Fruit fly (Drosophila melanogaster) whole organism, embryonic: Measurements from ENCODE around the gene Crz.

Source experiments
- BtbVII ChIP-seq: fragments of 200-800 bp; sonication (Bioruptor generic); optimal IDR thresholded peaks from 3 replicates; lab custom pipeline; 2017; ENCODE audit warnings: missing biosample characterization, mild to moderate bottlenecking, missing genetic modification characterization
- CG10543 ChIP-seq: fragments of 200-800 bp; sonication (Bioruptor generic); optimal IDR thresholded peaks from 3 replicates; lab custom pipeline; 2017; ENCODE audit warnings: missing biosample characterization, mild to moderate bottlenecking, missing genetic modification characterization, moderate library complexity
- CG10654 ChIP-seq: fragments of 200-800 bp; sonication (Bioruptor generic); optimal IDR thresholded peaks from 2 replicates; lab custom pipeline; 2016; ENCODE audit warnings: missing biosample characterization, missing genetic modification characterization
- CG10979 ChIP-seq: fragments of 200-800 bp; sonication (Bioruptor generic); optimal IDR thresholded peaks from 2 replicates; lab custom pipeline; 2018; ENCODE audit warnings: missing biosample characterization, mild to moderate bottlenecking, missing genetic modification characterization, moderate library complexity
- CG12155 ChIP-seq: fragments of 200-800 bp; sonication (Bioruptor generic); optimal IDR thresholded peaks from 3 replicates; lab custom pipeline; 2016; ENCODE audit warnings: missing biosample characterization, missing genetic modification characterization
- CG12219 ChIP-seq: fragments of 200-800 bp; sonication (Bioruptor generic); optimal IDR thresholded peaks from 3 replicates; lab custom pipeline; 2018; ENCODE audit warnings: missing biosample characterization, mild to moderate bottlenecking, missing genetic modification characterization
- CG1233 ChIP-seq: fragments of 200-800 bp; sonication (Bioruptor generic); optimal IDR thresholded peaks from 4 replicates; lab custom pipeline; 2018; ENCODE audit warnings: missing biosample characterization, mild to moderate bottlenecking, missing genetic modification characterization
- CG14050 ChIP-seq: fragments of 200-800 bp; sonication (Bioruptor generic); IDR thresholded peaks from 3 replicates; pipeline ENCODE4 v1.3.6; 2022; ENCODE audit warnings: missing biosample characterization, missing genetic modification characterization
- CG1529 ChIP-seq: fragments of 200-800 bp; sonication (Bioruptor generic); optimal IDR thresholded peaks from 3 replicates; lab custom pipeline; 2018; ENCODE audit warnings: missing biosample characterization, missing genetic modification characterization
- CG2678 ChIP-seq: fragments of 200-800 bp; sonication (Bioruptor generic); optimal IDR thresholded peaks from 3 replicates; lab custom pipeline; 2019; ENCODE audit warnings: missing biosample characterization, mild to moderate bottlenecking, missing genetic modification characterization, moderate library complexity
- CG2875 ChIP-seq: fragments of 200-800 bp; sonication (Bioruptor generic); optimal IDR thresholded peaks from 2 replicates; lab custom pipeline; 2017; ENCODE audit warnings: missing biosample characterization, mild to moderate bottlenecking, missing genetic modification characterization, missing genetic modification reagents
- CG30431 ChIP-seq: fragments of 200-800 bp; sonication (Bioruptor generic); optimal IDR thresholded peaks from 2 replicates; lab custom pipeline; 2017; ENCODE audit warnings: missing biosample characterization, missing genetic modification characterization
- CG32532 ChIP-seq: fragments of 200-800 bp; sonication (Bioruptor generic); IDR thresholded peaks from 2 replicates; pipeline ENCODE4 v1.3.6; 2022; ENCODE audit warnings: missing biosample characterization, missing genetic modification characterization
- CG32772 ChIP-seq: fragments of 200-800 bp; sonication (Bioruptor generic); IDR thresholded peaks from 2 replicates; pipeline ENCODE4 v1.3.6; 2022; ENCODE audit warnings: missing biosample characterization, missing genetic modification characterization
- CG34376 ChIP-seq: fragments of 200-800 bp; sonication (Bioruptor generic); optimal IDR thresholded peaks from 2 replicates; lab custom pipeline; 2018; ENCODE audit warnings: missing biosample characterization, mild to moderate bottlenecking, missing genetic modification characterization
- CG3847 ChIP-seq: fragments of 200-800 bp; sonication (Bioruptor generic); IDR thresholded peaks from 2 replicates; pipeline ENCODE4 v1.3.6; 2022; ENCODE audit warnings: missing biosample characterization, missing genetic modification characterization
- CG4854 ChIP-seq: fragments of 200-800 bp; sonication (Bioruptor generic); optimal IDR thresholded peaks from 2 replicates; lab custom pipeline; 2016; ENCODE audit warnings: missing biosample characterization, missing genetic modification characterization, inconsistent platforms
- CG6765 ChIP-seq: fragments of 200-800 bp; sonication (Bioruptor generic); optimal IDR thresholded peaks from 3 replicates; lab custom pipeline; 2017; ENCODE audit warnings: missing biosample characterization, mild to moderate bottlenecking, missing genetic modification characterization
- CG7271 ChIP-seq: fragments of 200-800 bp; sonication (Bioruptor generic); optimal IDR thresholded peaks from 2 replicates; lab custom pipeline; 2018; ENCODE audit warnings: missing biosample characterization, mild to moderate bottlenecking, missing genetic modification characterization, moderate library complexity
- CG7963 ChIP-seq: fragments of 200-800 bp; sonication (Bioruptor generic); IDR thresholded peaks from 3 replicates; pipeline ENCODE4 v1.3.6; 2022; ENCODE audit warnings: missing biosample characterization, missing genetic modification characterization; ENCODE audit not compliant: partially characterized antibody
- CG8281 ChIP-seq: fragments of 200-800 bp; sonication (Bioruptor generic); optimal IDR thresholded peaks from 2 replicates; lab custom pipeline; 2018; ENCODE audit warnings: missing biosample characterization, mild to moderate bottlenecking, missing genetic modification characterization, moderate library complexity
- CG8290 ChIP-seq, 3 experiments: fragments of 200-800 bp; sonication (Bioruptor generic); optimal IDR thresholded peaks; 2 replicates each; lab custom pipeline; 2016 to 2019; ENCODE audit warnings: missing biosample characterization in 3 of 3, missing genetic modification characterization in 3 of 3, mild to moderate bottlenecking in 2 of 3, moderate library complexity in 1 of 3
- CG9817 ChIP-seq: fragments of 200-800 bp; sonication (Bioruptor generic); optimal IDR thresholded peaks from 2 replicates; lab custom pipeline; 2018; ENCODE audit warnings: missing biosample characterization, mild to moderate bottlenecking, missing genetic modification characterization, moderate library complexity
- CG9932 ChIP-seq: fragments of 200-800 bp; sonication (Bioruptor generic); IDR thresholded peaks from 2 replicates; pipeline ENCODE4 v1.3.6; 2022; ENCODE audit warnings: missing biosample characterization, missing genetic modification characterization
- Dbx ChIP-seq: fragments of 200-800 bp; sonication (Bioruptor generic); IDR thresholded peaks from 3 replicates; pipeline ENCODE4 v1.3.6; 2022; ENCODE audit warnings: missing biosample characterization, missing genetic modification characterization
- Dp ChIP-seq: fragments of 200-800 bp; sonication (Bioruptor generic); optimal IDR thresholded peaks from 2 replicates; lab custom pipeline; 2018; ENCODE audit warnings: missing biosample characterization, mild to moderate bottlenecking, missing genetic modification characterization, moderate library complexity
- MESR4 ChIP-seq: fragments of 200-800 bp; sonication (Bioruptor generic); optimal IDR thresholded peaks from 2 replicates; lab custom pipeline; 2018; ENCODE audit warnings: missing biosample characterization, mild to moderate bottlenecking, missing genetic modification characterization, moderate library complexity
- Mad ChIP-seq: fragments of 200-800 bp; sonication (Bioruptor generic); optimal IDR thresholded peaks from 2 replicates; lab custom pipeline; 2016; ENCODE audit warnings: missing biosample characterization, missing genetic modification characterization
- Xrp1 ChIP-seq: fragments of 200-800 bp; sonication (Bioruptor generic); IDR thresholded peaks from 2 replicates; pipeline ENCODE4 v1.3.6; 2022; ENCODE audit warnings: missing biosample characterization, missing genetic modification characterization
- ap ChIP-seq: fragments of 200-800 bp; sonication (Bioruptor generic); IDR thresholded peaks from 2 replicates; pipeline ENCODE4 v1.3.6; 2022; ENCODE audit warnings: missing biosample characterization, missing genetic modification characterization
- ara ChIP-seq: fragments of 200-800 bp; sonication (Bioruptor generic); IDR thresholded peaks from 2 replicates; pipeline ENCODE4 v1.3.6; 2022; ENCODE audit warnings: missing biosample characterization, missing genetic modification characterization
- chif ChIP-seq, 2 experiments: fragments of 200-800 bp; sonication (Bioruptor generic); optimal IDR thresholded peaks; 3 replicates each; lab custom pipeline; 2016; ENCODE audit warnings: missing biosample characterization in 2 of 2, missing genetic modification characterization in 2 of 2
- corto ChIP-seq: fragments of 200-800 bp; sonication (Bioruptor generic); optimal IDR thresholded peaks from 2 replicates; lab custom pipeline; 2016; ENCODE audit warnings: missing biosample characterization, mild to moderate bottlenecking, missing genetic modification characterization, moderate library complexity
- dimm ChIP-seq: fragments of 200-800 bp; sonication (Bioruptor generic); IDR thresholded peaks from 2 replicates; pipeline ENCODE4 v1.3.6; 2022; ENCODE audit warnings: missing biosample characterization, missing genetic modification characterization
- exex ChIP-seq: fragments of 200-800 bp; sonication (Bioruptor generic); optimal IDR thresholded peaks from 4 replicates; lab custom pipeline; 2018; ENCODE audit warnings: missing biosample characterization, mild to moderate bottlenecking, missing genetic modification characterization, moderate library complexity
- gce ChIP-seq: fragments of 200-800 bp; sonication (Bioruptor generic); IDR thresholded peaks from 3 replicates; pipeline ENCODE4 v1.3.6; 2022; ENCODE audit warnings: missing biosample characterization, missing genetic modification characterization
- jing ChIP-seq: fragments of 200-800 bp; sonication (Bioruptor generic); optimal IDR thresholded peaks from 2 replicates; lab custom pipeline; 2018; ENCODE audit warnings: missing biosample characterization, mild to moderate bottlenecking, missing genetic modification characterization
- lab ChIP-seq: fragments of 200-800 bp; sonication (Bioruptor generic); optimal IDR thresholded peaks from 3 replicates; lab custom pipeline; 2017; ENCODE audit warnings: missing biosample characterization, missing genetic modification characterization, mild to moderate bottlenecking, moderate library complexity, missing genetic modification reagents
- lbe ChIP-seq: fragments of 200-800 bp; sonication (Bioruptor generic); optimal IDR thresholded peaks from 2 replicates; lab custom pipeline; 2016; ENCODE audit warnings: missing biosample characterization, mild to moderate bottlenecking, missing genetic modification characterization
- luna ChIP-seq: fragments of 200-800 bp; sonication (Bioruptor generic); optimal IDR thresholded peaks from 2 replicates; lab custom pipeline; 2016; ENCODE audit warnings: missing biosample characterization, missing genetic modification characterization
- mirr ChIP-seq: fragments of 200-800 bp; sonication (Bioruptor generic); optimal IDR thresholded peaks from 3 replicates; lab custom pipeline; 2018; ENCODE audit warnings: missing biosample characterization, mild to moderate bottlenecking, missing genetic modification characterization
- nau ChIP-seq: fragments of 200-800 bp; sonication (Bioruptor generic); optimal IDR thresholded peaks from 3 replicates; lab custom pipeline; 2017; ENCODE audit warnings: missing biosample characterization, mild to moderate bottlenecking, missing genetic modification characterization, missing genetic modification reagents
- pnt ChIP-seq: fragments of 200-800 bp; sonication (Bioruptor generic); optimal IDR thresholded peaks from 3 replicates; lab custom pipeline; 2016; ENCODE audit warnings: missing biosample characterization, missing genetic modification characterization
- prd ChIP-seq, 3 experiments: fragments of >200 bp in 2 of 3; fragments of 200-800 bp in 1 of 3; sonication (Bioruptor generic) in 1 of 3; optimal IDR thresholded peaks in 2 of 3; IDR thresholded peaks in 1 of 3; 2 replicates in 2 of 3; 3 replicates in 1 of 3; pipeline versions ENCODE4 v1.3.6 to Lab custom; 2017 to 2022; ENCODE audit warnings: missing biosample characterization in 1 of 3, missing genetic modification characterization in 1 of 3
- rib ChIP-seq: fragments of 200-800 bp; sonication (Bioruptor generic); IDR thresholded peaks from 2 replicates; pipeline ENCODE4 v1.3.6; 2022; ENCODE audit warnings: missing biosample characterization, missing genetic modification characterization
- sd ChIP-seq: fragments of 200-800 bp; sonication (Bioruptor generic); optimal IDR thresholded peaks from 3 replicates; lab custom pipeline; 2018; ENCODE audit warnings: missing biosample characterization, mild to moderate bottlenecking, missing genetic modification characterization, moderate library complexity
- sens ChIP-seq: fragments of 200-800 bp; sonication (Bioruptor generic); peaks from one replicate; lab custom pipeline; 2016; ENCODE audit warnings: missing biosample characterization, missing genetic modification characterization
- slbo ChIP-seq: fragments of 200-800 bp; sonication (Bioruptor generic); IDR thresholded peaks from 2 replicates; pipeline ENCODE4 v1.3.6; 2022; ENCODE audit warnings: missing biosample characterization, missing genetic modification characterization
- sqz ChIP-seq: fragments of 200-800 bp; sonication (Bioruptor generic); optimal IDR thresholded peaks from 3 replicates; lab custom pipeline; 2018; ENCODE audit warnings: missing biosample characterization, mild to moderate bottlenecking, missing genetic modification characterization

The Crz gene

DNA sequence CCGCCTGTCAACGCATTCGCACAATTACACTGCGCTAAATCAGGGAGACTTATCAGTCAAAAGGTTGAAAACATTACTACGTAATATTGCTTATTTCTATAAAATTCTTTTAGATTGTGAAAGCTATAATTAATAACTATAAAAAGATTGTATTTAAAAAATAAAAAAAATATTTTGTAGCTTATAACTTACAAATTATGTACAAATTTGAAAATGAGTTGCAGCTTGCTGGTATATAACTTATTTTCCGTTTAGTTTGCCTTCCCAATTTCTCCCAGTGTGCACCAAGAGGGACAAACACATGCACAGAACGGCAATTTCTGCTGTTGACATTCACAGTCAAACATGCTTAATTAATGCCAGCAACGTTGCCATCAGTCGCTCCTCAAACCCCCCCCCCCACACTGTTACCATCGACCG lies 39.1 kb downstream of the Crz start (continued):
- TF ChIP-seq CG8290 (GFP tag; optimal IDR thresholded peaks at IDR 0.05; lab: Kevin White, UChicago) (no peak), CG8290 (tag; optimal IDR thresholded peaks at IDR 0.05; lab: Kevin White, UChicago) (no peak), CG6765 (GFP tag; lab: Kevin White, UChicago) (peak; percentile 71), CG14050 (GFP tag; lab: Robert Waterston, UW) (peak; percentile 45), CG10543 (GFP tag; lab: Kevin White, UChicago) (peak; percentile 56), CG9932 (GFP tag; lab: Robert Waterston, UW) (0 out of 2 replicates have a peak, but pooled peaks have one; percentile 21), sens (GFP tag; lab: Kevin White, UChicago) (peak; percentile 67), CG32532 (peak; percentile 69), prd (optimal IDR thresholded peaks at IDR 0.05; lab: Kevin White, UChicago) (no peak), prd (GFP tag; IDR thresholded peaks at IDR 0.05; lab: Robert Waterston, UW) (peak; percentile 66), CG12155 (GFP tag; lab: Kevin White, UChicago) (peak; percentile 19), CG7271 (tag; lab: Kevin White, UChicago) (no peak), CG3847 (GFP tag; lab: Robert Waterston, UW) (peak; percentile 38), CG12219 (GFP tag; lab: Kevin White, UChicago) (peak; percentile 4), pnt (GFP tag; lab: Kevin White, UChicago) (no peak), CG2875 (GFP tag; lab: Kevin White, UChicago) (peak; percentile 25), mirr (peak; percentile 17), CG1233 (GFP tag; lab: Kevin White, UChicago) (peak; percentile 71), CG34376 (GFP tag; lab: Kevin White, UChicago) (peak; percentile 50), jing (GFP tag; lab: Kevin White, UChicago) (peak; percentile 0), CG8281 (tag; lab: Kevin White, UChicago) (peak; percentile 36), Mad (no peak), dimm (GFP tag; lab: Robert Waterston, UW) (0 out of 2 replicates have a peak, but pooled peaks have one; percentile 5), CG2678 (peak; percentile 89), ara (GFP tag; lab: Robert Waterston, UW) (0 out of 2 replicates have a peak, but pooled peaks have one; percentile 35), gce (GFP tag; lab: Robert Waterston, UW) (no peak), CG10654 (GFP tag; lab: Kevin White, UChicago) (peak; percentile 47), CG32772 (GFP tag; lab: Robert Waterston, UW) (peak; percentile 60; the same call in 1 of the 2 replicates), CG7963 (GFP tag; lab: Robert Waterston, UW) (no peak), Dp (GFP tag; lab: Kevin White, UChicago) (no peak), lbe (GFP tag; lab: Kevin White, UChicago) (peak; percentile 76), rib (GFP tag; lab: Robert Waterston, UW) (0 out of 2 replicates have a peak, but pooled peaks have one; percentile 35), CG30431 (peak; percentile 29), corto (peak; percentile 25), chif (GFP tag; optimal IDR thresholded peaks at IDR 0.05; lab: Kevin White, UChicago) (peak in 1 of 2 experiments; percentile 1), BtbVII (GFP tag; lab: Kevin White, UChicago) (peak; percentile 86), nau (GFP tag; lab: Kevin White, UChicago) (peak; percentile 71), exex (tag; lab: Kevin White, UChicago) (peak; percentile 14), luna (no peak), Xrp1 (peak; percentile 71; the same call in 1 of the 2 replicates), sqz (GFP tag; lab: Kevin White, UChicago) (peak; percentile 62), ap (GFP tag; lab: Robert Waterston, UW) (peak; percentile 36; the same call in 1 of the 2 replicates), slbo (GFP tag; lab: Robert Waterston, UW) (peak; percentile 68), Dbx (peak; percentile 66; the same call in 2 of the 3 replicates), CG4854 (peak; percentile 4), CG10979 (peak; percentile 82), CG1529 (GFP tag; lab: Kevin White, UChicago) (peak; percentile 41), lab (GFP tag; lab: Kevin White, UChicago) (peak; percentile 90), sd (tag; lab: Kevin White, UChicago) (peak; percentile 22), MESR4 (no peak), CG9817 (tag; lab: Kevin White, UChicago) (peak; percentile 58)
